Worm (Caenorhabditis elegans) whole organism, mixed stage, embryonic: Measurements from ENCODE around the gene ZC404.15.

Experiments
- M03D4.4 ChIP-seq: sonication (generic microtip); optimal IDR thresholded peaks from 2 replicates; lab custom pipeline; 2017; ENCODE audit warnings: mild to moderate bottlenecking, missing genetic modification characterization, missing compliant biosample characterization
- bed-3 ChIP-seq: fragments of 200-800 bp; sonication (Bioruptor generic); optimal IDR thresholded peaks from 3 replicates; lab custom pipeline; 2018; ENCODE audit warnings: mild to moderate bottlenecking, missing genetic modification characterization, moderate library complexity, missing compliant biosample characterization
- ceh-39 ChIP-seq: fragments of 150-350 bp; optimal IDR thresholded peaks from 2 replicates; lab custom pipeline; 2014; ENCODE audit warnings: missing biosample characterization, missing genetic modification characterization
- ceh-43 ChIP-seq: fragments of 200-800 bp; sonication (Bioruptor generic); optimal IDR thresholded peaks from 2 replicates; lab custom pipeline; 2018; ENCODE audit warnings: mild to moderate bottlenecking, missing genetic modification characterization, moderate library complexity, missing compliant biosample characterization
- ceh-83 ChIP-seq: fragments of 200-800 bp; sonication (Bioruptor generic); optimal IDR thresholded peaks from 2 replicates; lab custom pipeline; 2018; ENCODE audit warnings: mild to moderate bottlenecking, missing genetic modification characterization, missing compliant biosample characterization
- ces-1 ChIP-seq: fragments of 150-350 bp; optimal IDR thresholded peaks from 2 replicates; lab custom pipeline; 2014; ENCODE audit warnings: missing biosample characterization, missing genetic modification reagents, missing genetic modification characterization
- cnd-1 ChIP-seq: fragments of 200-800 bp; sonication (Bioruptor generic); optimal IDR thresholded peaks from 2 replicates; lab custom pipeline; 2018; ENCODE audit warnings: mild to moderate bottlenecking, missing genetic modification characterization, missing compliant biosample characterization
- drap-1 ChIP-seq: fragments of 200-800 bp; sonication (Bioruptor generic); optimal IDR thresholded peaks from 3 replicates; lab custom pipeline; 2018; ENCODE audit warnings: mild to moderate bottlenecking, missing genetic modification characterization, missing compliant biosample characterization
- elt-1 ChIP-seq: sonication (generic microtip); optimal IDR thresholded peaks from 2 replicates; lab custom pipeline; 2017; ENCODE audit warnings: missing genetic modification characterization, mild to moderate bottlenecking, missing compliant biosample characterization, antibody characterized with exemption, moderate library complexity, borderline replicate concordance; ENCODE audit not compliant: insufficient read depth
- elt-3 ChIP-seq: fragments of 150-350 bp; optimal IDR thresholded peaks from 2 replicates; lab custom pipeline; 2014; ENCODE audit warnings: missing biosample characterization, missing genetic modification characterization
- flh-1 ChIP-seq: fragments of 200-800 bp; sonication (Bioruptor generic); optimal IDR thresholded peaks from 2 replicates; lab custom pipeline; 2018; ENCODE audit warnings: mild to moderate bottlenecking, missing genetic modification characterization, moderate library complexity, missing compliant biosample characterization
- ham-2 ChIP-seq: fragments of 200-800 bp; sonication (Bioruptor generic); optimal IDR thresholded peaks from 2 replicates; lab custom pipeline; 2018; ENCODE audit warnings: mild to moderate bottlenecking, missing genetic modification characterization, missing compliant biosample characterization
- hlh-1 ChIP-seq: fragments of 150-350 bp; optimal IDR thresholded peaks from 2 replicates; lab custom pipeline; 2014; ENCODE audit warnings: missing biosample characterization, missing genetic modification reagents, missing genetic modification characterization
- lin-13 ChIP-seq: fragments of 150-350 bp; optimal IDR thresholded peaks from 2 replicates; lab custom pipeline; 2014; ENCODE audit warnings: missing biosample characterization, missing genetic modification characterization
- lin-32 ChIP-seq: fragments of 200-800 bp; sonication (Bioruptor generic); optimal IDR thresholded peaks from 2 replicates; lab custom pipeline; 2018; ENCODE audit warnings: mild to moderate bottlenecking, missing genetic modification characterization, missing compliant biosample characterization
- lsy-2 ChIP-seq: fragments of 150-350 bp; optimal IDR thresholded peaks from 2 replicates; lab custom pipeline; 2014; ENCODE audit warnings: missing biosample characterization, missing genetic modification characterization
- mab-5 ChIP-seq: fragments of 150-350 bp; optimal IDR thresholded peaks from 2 replicates; lab custom pipeline; 2014; ENCODE audit warnings: missing biosample characterization, missing genetic modification characterization
- mep-1 ChIP-seq: fragments of 150-350 bp; optimal IDR thresholded peaks from 2 replicates; lab custom pipeline; 2017; ENCODE audit warnings: missing biosample characterization, missing genetic modification reagents, missing genetic modification characterization, inconsistent platforms
- mls-2 ChIP-seq: sonication (generic microtip); optimal IDR thresholded peaks from 2 replicates; lab custom pipeline; 2016; ENCODE audit warnings: mild to moderate bottlenecking, missing genetic modification characterization, moderate library complexity, missing compliant biosample characterization
- nhr-12 ChIP-seq: fragments of 150-350 bp; optimal IDR thresholded peaks from 2 replicates; lab custom pipeline; 2014; ENCODE audit warnings: missing biosample characterization, missing genetic modification characterization
- nhr-2 ChIP-seq: fragments of 150-350 bp; optimal IDR thresholded peaks from 2 replicates; lab custom pipeline; 2014; ENCODE audit warnings: missing biosample characterization, missing genetic modification characterization
- nhr-237 ChIP-seq: fragments of 150-350 bp; optimal IDR thresholded peaks from 2 replicates; lab custom pipeline; 2014; ENCODE audit warnings: missing biosample characterization, missing genetic modification characterization
- nhr-28 ChIP-seq: fragments of 150-350 bp; optimal IDR thresholded peaks from 2 replicates; lab custom pipeline; 2014; ENCODE audit warnings: missing biosample characterization, missing genetic modification characterization
- nhr-76 ChIP-seq: sonication (generic microtip); optimal IDR thresholded peaks from 2 replicates; lab custom pipeline; 2017; ENCODE audit warnings: missing biosample characterization, missing genetic modification characterization
- sem-2 ChIP-seq: fragments of 200-800 bp; sonication (Bioruptor generic); optimal IDR thresholded peaks from 2 replicates; lab custom pipeline; 2018; ENCODE audit warnings: mild to moderate bottlenecking, missing genetic modification characterization, missing compliant biosample characterization
- snpc-4 ChIP-seq: fragments of 150-350 bp; optimal IDR thresholded peaks from 2 replicates; lab custom pipeline; 2014; ENCODE audit warnings: missing biosample characterization, missing genetic modification characterization
- sptf-1 ChIP-seq: sonication (generic microtip); optimal IDR thresholded peaks from 2 replicates; lab custom pipeline; 2017; ENCODE audit warnings: mild to moderate bottlenecking, missing genetic modification characterization, moderate library complexity, missing compliant biosample characterization
- tbx-8 ChIP-seq: fragments of 200-800 bp; sonication (Bioruptor generic); optimal IDR thresholded peaks from 2 replicates; lab custom pipeline; 2018; ENCODE audit warnings: mild to moderate bottlenecking, missing genetic modification characterization, moderate library complexity, missing compliant biosample characterization
- unc-120 ChIP-seq: sonication (generic microtip); optimal IDR thresholded peaks from 2 replicates; lab custom pipeline; 2017; ENCODE audit warnings: missing genetic modification characterization, missing compliant biosample characterization; ENCODE audit not compliant: poor library complexity, severe bottlenecking
- unc-62 ChIP-seq: fragments of 150-350 bp; optimal IDR thresholded peaks from 2 replicates; lab custom pipeline; 2014; ENCODE audit warnings: missing biosample characterization, missing genetic modification reagents, missing genetic modification characterization
- zip-8 ChIP-seq: fragments of 150-350 bp; optimal IDR thresholded peaks from 2 replicates; lab custom pipeline; 2014; ENCODE audit warnings: missing biosample characterization, missing genetic modification characterization
- ztf-11 ChIP-seq: fragments of 150-350 bp; optimal IDR thresholded peaks from 2 replicates; lab custom pipeline; 2014; ENCODE audit warnings: missing biosample characterization, missing genetic modification characterization

The ZC404.15 gene

DNA sequence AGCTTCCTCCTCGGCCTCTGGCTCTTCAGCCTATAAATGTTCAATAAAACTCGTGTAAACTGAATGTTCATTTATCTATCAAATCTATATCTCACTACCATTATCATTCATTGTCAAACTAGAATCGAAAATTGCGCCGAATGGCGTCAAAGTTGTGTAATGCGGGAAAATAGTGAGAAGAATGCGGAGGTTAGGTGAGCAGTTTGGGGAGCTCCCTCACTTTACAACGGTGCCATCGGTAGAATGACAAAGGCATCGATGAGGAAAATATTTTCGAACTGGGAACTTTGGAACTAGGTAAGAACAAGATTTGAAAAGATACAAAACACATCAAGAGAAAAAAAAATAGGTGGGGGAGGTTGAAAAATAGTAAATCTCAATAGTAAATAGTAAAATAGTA, 12.7 kb upstream of the ZC404.15 start:
- TF ChIP-seq tbx-8 (GFP tag; lab: Kevin White, UChicago) (no peak), hlh-1 (tag; lab: Kevin White, UChicago) (peak; percentile 60), unc-120 (tag; lab: Kevin White, UChicago) (peak; percentile 47), nhr-237 (tag; lab: Kevin White, UChicago) (no peak)
- TF ChIP-seq, all 35 proteins: peak for 2

DNA sequence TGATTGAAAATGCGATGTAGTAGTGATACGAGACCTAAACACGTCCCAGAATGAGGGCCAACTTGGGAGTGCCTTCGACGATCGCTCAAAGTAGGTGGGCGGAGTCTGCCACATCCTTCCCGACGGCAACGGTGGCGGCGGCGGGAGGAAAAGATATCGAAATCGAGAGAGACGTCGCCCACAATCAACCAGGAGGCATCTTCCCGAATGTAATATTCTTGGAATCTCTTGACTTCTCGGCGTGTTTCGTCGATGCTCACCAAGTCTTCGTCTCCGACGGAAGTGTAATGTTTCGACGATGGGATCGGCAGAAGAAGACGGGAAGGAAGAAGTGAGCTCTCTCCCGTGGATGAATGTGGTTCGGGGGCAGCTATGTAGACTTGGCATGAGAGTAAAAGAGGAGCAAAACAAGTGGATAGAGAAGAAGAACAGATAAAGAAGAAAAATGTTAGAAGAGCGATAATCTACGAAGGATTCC, 11.8 kb upstream of the ZC404.15 start, which contains the start of the genes T25F10.1 and clik-1:
T25F10.1 (plus strand) TSS at position 51 of the 478 bp plus-strand sequence.
clik-1 (minus strand) TSS at position 281 of the 478 bp plus-strand sequence.
- peak; percentile 90 for TF ChIP-seq unc-120 (tag; lab: Kevin White, UChicago)
- no peak for TF ChIP-seq ces-1
- no peak for TF ChIP-seq ham-2 (GFP tag; lab: Kevin White, UChicago)
- TF ChIP-seq hlh-1 (tag; lab: Kevin White, UChicago), result peak; percentile 31
- no peak for TF ChIP-seq mls-2 (tag; lab: Kevin White, UChicago)
- peak; percentile 9 for TF ChIP-seq unc-62 (GFP tag; lab: Kevin White, UChicago)
- TF ChIP-seq ceh-39 (tag; lab: Kevin White, UChicago), result no peak
- TF ChIP-seq flh-1 (GFP tag; lab: Kevin White, UChicago), result no peak
- TF ChIP-seq tbx-8 (GFP tag; lab: Kevin White, UChicago), result no peak
- TF ChIP-seq sptf-1, result no peak

ce11 chrV:6769440-6769839, 10.8 kb upstream of the ZC404.15 start:
- TF ChIP-seq lsy-2, result no peak

DNA sequence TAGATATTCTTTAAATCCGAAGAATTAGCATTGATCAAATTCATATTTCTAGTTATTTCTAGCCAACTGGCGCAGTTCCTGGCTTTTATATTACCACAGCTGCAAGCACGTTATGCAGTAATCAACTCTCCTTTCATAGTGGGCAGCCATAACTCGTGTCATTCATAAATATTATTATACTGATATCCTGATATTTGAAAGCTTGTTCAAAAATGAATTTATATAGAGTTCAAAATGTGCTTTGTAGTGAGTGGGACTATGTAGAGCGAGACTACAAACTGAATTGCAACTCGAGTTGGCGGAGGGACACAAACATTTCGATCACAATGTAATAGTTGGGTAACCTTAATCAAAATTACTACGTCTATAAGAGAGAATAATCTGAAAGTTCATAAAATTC, 8.6 kb upstream of the ZC404.15 start, which contains the start of gene srh-30:
srh-30 (minus strand) TSS at position 101 of the 400 bp plus-strand sequence.
- no peak for TF ChIP-seq ceh-83 (GFP tag; lab: Kevin White, UChicago)
- no peak for TF ChIP-seq sem-2 (GFP tag; lab: Kevin White, UChicago)
- TF ChIP-seq nhr-76 (tag; lab: Kevin White, UChicago), result no peak
- TF ChIP-seq mab-5 (tag; lab: Kevin White, UChicago), result no peak
- no peak for TF ChIP-seq ceh-43
- TF ChIP-seq lin-13 (tag; lab: Kevin White, UChicago), result no peak
- TF ChIP-seq cnd-1, result no peak
- no peak for TF ChIP-seq lsy-2
- TF ChIP-seq nhr-28 (tag; lab: Kevin White, UChicago), result no peak
- no peak for TF ChIP-seq drap-1
- no peak for TF ChIP-seq bed-3 (GFP tag; lab: Kevin White, UChicago)
- no peak for TF ChIP-seq nhr-12
- TF ChIP-seq M03D4.4 (tag; lab: Kevin White, UChicago), result no peak
- no peak for TF ChIP-seq ham-2 (GFP tag; lab: Kevin White, UChicago)
- no peak for TF ChIP-seq elt-3 (tag; lab: Kevin White, UChicago)
- no peak for TF ChIP-seq elt-1
- TF ChIP-seq hlh-1 (tag; lab: Kevin White, UChicago), result no peak

ce11 chrV:6773735-6774134, 6.5 kb upstream of the ZC404.15 start, which contains the start of gene ZC404.16:
Gene ZC404.16 (minus strand): TSS chrV:6773835.
- no peak for TF ChIP-seq hlh-1 (tag; lab: Kevin White, UChicago)
- TF ChIP-seq nhr-2, result no peak
- TF ChIP-seq ces-1, result no peak
- TF ChIP-seq elt-1, result no peak
- no peak for TF ChIP-seq snpc-4 (tag; lab: Kevin White, UChicago)
- TF ChIP-seq lin-32 (GFP tag; lab: Kevin White, UChicago), result no peak
- TF ChIP-seq flh-1 (GFP tag; lab: Kevin White, UChicago), result no peak
- TF ChIP-seq ham-2 (GFP tag; lab: Kevin White, UChicago), result no peak
- no peak for TF ChIP-seq mab-5 (tag; lab: Kevin White, UChicago)
- TF ChIP-seq bed-3 (GFP tag; lab: Kevin White, UChicago), result no peak
- TF ChIP-seq nhr-28 (tag; lab: Kevin White, UChicago), result no peak
- no peak for TF ChIP-seq M03D4.4 (tag; lab: Kevin White, UChicago)
- TF ChIP-seq mep-1 (tag; lab: Kevin White, UChicago), result no peak
- TF ChIP-seq sem-2 (GFP tag; lab: Kevin White, UChicago), result no peak
- TF ChIP-seq ztf-11 (tag; lab: Kevin White, UChicago), result no peak
- TF ChIP-seq zip-8, result no peak
- no peak for TF ChIP-seq nhr-237 (tag; lab: Kevin White, UChicago)
